Worm (Caenorhabditis elegans) whole organism, young adult: ENCODE data around the gene scc-1.

Experiments
- C06A6.2 ChIP-seq: fragments of 200-800 bp; sonication (Bioruptor generic); conservative IDR thresholded peaks from 2 replicates; pipeline ENCODE4 v1.3.6; 2022; ENCODE audit warnings: missing genetic modification characterization, missing compliant biosample characterization
- C17E4.6 ChIP-seq: fragments of 200-800 bp; sonication (Bioruptor generic); IDR thresholded peaks from 2 replicates; pipeline ENCODE4 v1.3.6; 2022; ENCODE audit warnings: missing genetic modification reagents, missing genetic modification characterization, missing compliant biosample characterization
- D2030.7 ChIP-seq: fragments of 200-800 bp; sonication (Bioruptor generic); IDR thresholded peaks from 2 replicates; pipeline ENCODE4 v1.3.6; 2022; ENCODE audit warnings: missing genetic modification reagents, missing genetic modification characterization, missing compliant biosample characterization
- F49E8.2 ChIP-seq: sonication (generic microtip); optimal IDR thresholded peaks from 3 replicates; lab custom pipeline; 2017; ENCODE audit warnings: missing genetic modification characterization, mild to moderate bottlenecking, missing compliant biosample characterization, antibody characterized with exemption, moderate library complexity; ENCODE audit not compliant: insufficient read depth
- F55B11.4 ChIP-seq: sonication (generic microtip); optimal IDR thresholded peaks from 2 replicates; lab custom pipeline; 2016; ENCODE audit warnings: missing compliant biosample characterization, missing genetic modification characterization, borderline replicate concordance; ENCODE audit not compliant: insufficient read depth
- K11D2.4 ChIP-seq: fragments of 200-800 bp; sonication (Bioruptor generic); IDR thresholded peaks from 2 replicates; pipeline ENCODE4 v1.3.6; 2022; ENCODE audit warnings: missing genetic modification reagents, missing genetic modification characterization, missing compliant biosample characterization
- T07F8.4 ChIP-seq: sonication (generic microtip); optimal IDR thresholded peaks from 2 replicates; lab custom pipeline; 2016; ENCODE audit warnings: mild to moderate bottlenecking, missing genetic modification characterization, moderate library complexity, missing compliant biosample characterization
- Y53G8AR.9 ChIP-seq: fragments of 200-800 bp; sonication (Bioruptor generic); conservative IDR thresholded peaks from 2 replicates; pipeline ENCODE4 v1.3.6; 2022; ENCODE audit warnings: missing genetic modification reagents, missing genetic modification characterization, missing compliant biosample characterization
- Y56A3A.18 ChIP-seq: fragments of 200-800 bp; sonication (Bioruptor generic); IDR thresholded peaks from 2 replicates; pipeline ENCODE4 v1.3.6; 2022; ENCODE audit warnings: missing genetic modification reagents, missing genetic modification characterization, missing compliant biosample characterization
- aptf-2 ChIP-seq: fragments of 200-800 bp; sonication (Bioruptor generic); conservative IDR thresholded peaks from 2 replicates; pipeline ENCODE4 v1.3.6; 2022; ENCODE audit warnings: missing genetic modification reagents, missing genetic modification characterization, missing compliant biosample characterization
- aptf-3 ChIP-seq: fragments of 200-800 bp; sonication (Bioruptor generic); IDR thresholded peaks from 2 replicates; pipeline ENCODE4 v1.3.6; 2022; ENCODE audit warnings: missing genetic modification characterization, missing compliant biosample characterization
- attf-6 ChIP-seq: fragments of 200-800 bp; sonication (Bioruptor generic); IDR thresholded peaks from 2 replicates; pipeline ENCODE4 v1.3.6; 2022; ENCODE audit warnings: missing genetic modification reagents, missing genetic modification characterization, missing compliant biosample characterization
- ceh-100 ChIP-seq: fragments of 200-800 bp; sonication (Bioruptor generic); IDR thresholded peaks from 2 replicates; pipeline ENCODE4 v1.3.6; 2022; ENCODE audit warnings: missing genetic modification reagents, missing genetic modification characterization, missing compliant biosample characterization
- ceh-40 ChIP-seq: fragments of 200-800 bp; sonication (Bioruptor generic); IDR thresholded peaks from 2 replicates; pipeline ENCODE4 v1.3.6; 2022; ENCODE audit warnings: missing genetic modification characterization, missing compliant biosample characterization
- ceh-58 ChIP-seq: fragments of 200-800 bp; sonication (Bioruptor generic); IDR thresholded peaks from 2 replicates; pipeline ENCODE4 v1.3.6; 2022; ENCODE audit warnings: missing genetic modification characterization, missing compliant biosample characterization
- die-1 ChIP-seq: sonication (generic microtip); optimal IDR thresholded peaks from 2 replicates; lab custom pipeline; 2016; ENCODE audit warnings: missing genotype, mild to moderate bottlenecking, missing genetic modification characterization, missing compliant biosample characterization
- dox-1 ChIP-seq: fragments of 200-800 bp; sonication (Bioruptor generic); IDR thresholded peaks from 2 replicates; pipeline ENCODE4 v1.3.6; 2022; ENCODE audit warnings: missing genetic modification reagents, missing genetic modification characterization, missing compliant biosample characterization
- dpff-1 ChIP-seq: sonication (generic microtip); optimal IDR thresholded peaks from 2 replicates; lab custom pipeline; 2017; ENCODE audit warnings: mild to moderate bottlenecking, missing genetic modification characterization, missing compliant biosample characterization
- dpl-1 ChIP-seq: fragments of 150-350 bp; optimal IDR thresholded peaks from 2 replicates; lab custom pipeline; 2014; ENCODE audit warnings: missing biosample characterization, missing genetic modification reagents, missing genetic modification characterization
- efl-1 ChIP-seq: fragments of 150-350 bp; optimal IDR thresholded peaks from 2 replicates; lab custom pipeline; 2014; ENCODE audit warnings: missing biosample characterization, missing genetic modification reagents, missing genetic modification characterization
- ekl-4 ChIP-seq: fragments of 200-800 bp; sonication (Bioruptor generic); IDR thresholded peaks from 2 replicates; pipeline ENCODE4 v1.3.6; 2022; ENCODE audit warnings: missing genetic modification reagents, missing genetic modification characterization, missing compliant biosample characterization
- him-1 ChIP-seq: sonication (generic microtip); optimal IDR thresholded peaks from 2 replicates; lab custom pipeline; 2016; ENCODE audit warnings: missing genotype, missing genetic modification reagents, missing genetic modification characterization, missing compliant biosample characterization
- hrde-1 ChIP-seq: sonication (generic microtip); optimal IDR thresholded peaks from 2 replicates; lab custom pipeline; 2016; ENCODE audit warnings: missing genetic modification characterization, mild to moderate bottlenecking, missing compliant biosample characterization, moderate library complexity, missing genotype, missing genetic modification reagents, borderline replicate concordance
- hsf-1 ChIP-seq: fragments of 200-800 bp; sonication (Bioruptor generic); IDR thresholded peaks from 2 replicates; pipeline ENCODE4 v1.3.6; 2022; ENCODE audit warnings: missing genetic modification reagents, missing genetic modification characterization, missing compliant biosample characterization
- let-526 ChIP-seq: fragments of 200-800 bp; sonication (Bioruptor generic); IDR thresholded peaks from 2 replicates; pipeline ENCODE4 v1.3.6; 2022; ENCODE audit warnings: missing genetic modification reagents, missing genetic modification characterization, missing compliant biosample characterization
- let-607 ChIP-seq, 2 experiments: fragments of 200-800 bp in 1 of 2; sonication (Bioruptor generic) in 1 of 2; sonication (generic microtip) in 1 of 2; optimal IDR thresholded peaks; 2 replicates each; lab custom pipeline; 2016 to 2018; ENCODE audit warnings: mild to moderate bottlenecking in 2 of 2, missing compliant biosample characterization in 2 of 2, missing genetic modification characterization in 2 of 2, moderate library complexity in 2 of 2, missing genotype in 1 of 2
- lin-40 ChIP-seq: sonication (generic microtip); optimal IDR thresholded peaks from 2 replicates; lab custom pipeline; 2016; ENCODE audit warnings: missing genetic modification characterization, mild to moderate bottlenecking, missing compliant biosample characterization, missing genotype, missing genetic modification reagents
- lsl-1 ChIP-seq: fragments of 200-800 bp; sonication (Bioruptor generic); optimal IDR thresholded peaks from 2 replicates; lab custom pipeline; 2018; ENCODE audit warnings: mild to moderate bottlenecking, missing genetic modification characterization, moderate library complexity, missing compliant biosample characterization
- madf-6 ChIP-seq: fragments of 200-800 bp; sonication (Bioruptor generic); IDR thresholded peaks from 2 replicates; pipeline ENCODE4 v1.3.6; 2022; ENCODE audit warnings: missing genetic modification reagents, missing genetic modification characterization, missing compliant biosample characterization
- mcd-1 ChIP-seq: fragments of 200-800 bp; sonication (Bioruptor generic); IDR thresholded peaks from 2 replicates; pipeline ENCODE4 v1.3.6; 2022; ENCODE audit warnings: missing genetic modification reagents, missing genetic modification characterization, missing compliant biosample characterization
- nhr-179 ChIP-seq: sonication (generic microtip); optimal IDR thresholded peaks from 2 replicates; lab custom pipeline; 2016; ENCODE audit warnings: mild to moderate bottlenecking, missing genetic modification characterization, missing compliant biosample characterization
- nhr-80 ChIP-seq: sonication (generic microtip); optimal IDR thresholded peaks from 2 replicates; lab custom pipeline; 2016; ENCODE audit warnings: missing genetic modification characterization, missing compliant biosample characterization
- pbrm-1 ChIP-seq: fragments of 200-800 bp; sonication (Bioruptor generic); IDR thresholded peaks from 2 replicates; pipeline ENCODE4 v1.3.6; 2022; ENCODE audit warnings: missing genetic modification reagents, missing genetic modification characterization, missing compliant biosample characterization
- pha-4 ChIP-seq: fragments of 150-350 bp; sonication (generic microtip); optimal IDR thresholded peaks from 2 replicates; lab custom pipeline; 2014; ENCODE audit warnings: missing biosample characterization, missing genetic modification reagents, missing genetic modification characterization
- rec-8 ChIP-seq, 2 experiments: sonication (generic microtip); optimal IDR thresholded peaks; 2 replicates each; lab custom pipeline; 2016; ENCODE audit warnings: mild to moderate bottlenecking in 2 of 2, missing genetic modification characterization in 2 of 2, missing genetic modification reagents in 2 of 2, missing genotype in 2 of 2, missing biosample characterization in 1 of 2, missing compliant biosample characterization in 1 of 2, moderate library complexity in 1 of 2
- sea-2 ChIP-seq: fragments of 200-800 bp; sonication (Bioruptor generic); IDR thresholded peaks from 2 replicates; pipeline ENCODE4 v1.3.6; 2022; ENCODE audit warnings: missing genetic modification characterization, missing compliant biosample characterization
- snpc-3.4 ChIP-seq: sonication (generic microtip); optimal IDR thresholded peaks from 2 replicates; lab custom pipeline; 2017; ENCODE audit warnings: missing genetic modification characterization, mild to moderate bottlenecking, missing compliant biosample characterization, antibody characterized with exemption, moderate library complexity, missing genotype, missing genetic modification reagents
- tlf-1 ChIP-seq: fragments of 200-800 bp; sonication (Bioruptor generic); optimal IDR thresholded peaks from 2 replicates; lab custom pipeline; 2018; ENCODE audit warnings: mild to moderate bottlenecking, missing genetic modification characterization, missing compliant biosample characterization
- unc-130 ChIP-seq: sonication (generic microtip); optimal IDR thresholded peaks from 2 replicates; lab custom pipeline; 2016; ENCODE audit warnings: missing genetic modification reagents, missing genetic modification characterization, missing compliant biosample characterization
- zfh-2 ChIP-seq: fragments of 200-800 bp; sonication (Bioruptor generic); conservative IDR thresholded peaks from 2 replicates; pipeline ENCODE4 v1.3.6; 2022; ENCODE audit warnings: missing genetic modification reagents, missing genetic modification characterization, missing compliant biosample characterization
- ztf-18 ChIP-seq: sonication (generic microtip); optimal IDR thresholded peaks from 2 replicates; lab custom pipeline; 2016; ENCODE audit warnings: missing genotype, mild to moderate bottlenecking, missing genetic modification characterization, missing compliant biosample characterization
- ztf-25 ChIP-seq: fragments of 200-800 bp; sonication (Bioruptor generic); IDR thresholded peaks from 2 replicates; pipeline ENCODE4 v1.3.6; 2022; ENCODE audit warnings: missing genetic modification reagents, missing genetic modification characterization, missing compliant biosample characterization
- ztf-26 ChIP-seq: sonication (generic microtip); optimal IDR thresholded peaks from 2 replicates; lab custom pipeline; 2017; ENCODE audit warnings: missing genetic modification characterization, missing compliant biosample characterization
- ztf-3 ChIP-seq: fragments of 200-800 bp; sonication (Bioruptor generic); optimal IDR thresholded peaks from 2 replicates; lab custom pipeline; 2018; ENCODE audit warnings: mild to moderate bottlenecking, missing genetic modification characterization, missing compliant biosample characterization
- ztf-6 ChIP-seq: fragments of 200-800 bp; sonication (Bioruptor generic); IDR thresholded peaks from 2 replicates; pipeline ENCODE4 v1.3.6; 2022; ENCODE audit warnings: missing genetic modification reagents, missing genetic modification characterization, missing compliant biosample characterization

scc-1 gene

ce11 chrII:4701482-4702119 is 3.1 kb downstream of the scc-1 start, which contains the start of gene unc-85 (continued):
- TF ChIP-seq let-526 (GFP tag; lab: Robert Waterston, UW) (peak; percentile 82), let-607 (tag; optimal IDR thresholded peaks at IDR 0.05; lab: Kevin White, UChicago) (peak in 1 of 2 experiments; percentile 74), aptf-2 (GFP tag; lab: Robert Waterston, UW) (peak; percentile 77), D2030.7 (GFP tag; lab: Robert Waterston, UW) (peak; percentile 100), dpl-1 (peak; percentile 88), zfh-2 (peak; percentile 78), ceh-100 (GFP tag; lab: Robert Waterston, UW) (peak; percentile 97), mcd-1 (GFP tag; lab: Robert Waterston, UW) (peak; percentile 99), C17E4.6 (GFP tag; lab: Robert Waterston, UW) (peak; percentile 98), F49E8.2 (peak; percentile 87), ztf-26 (tag; lab: Kevin White, UChicago) (peak; percentile 60), lin-40 (tag; lab: Kevin White, UChicago) (peak; percentile 82), snpc-3.4 (peak; percentile 84), efl-1 (GFP tag; lab: Kevin White, UChicago) (peak; percentile 96), C06A6.2 (GFP tag; lab: Robert Waterston, UW) (peak; percentile 98), lsl-1 (GFP tag; lab: Kevin White, UChicago) (peak; percentile 79), ztf-18 (tag; lab: Kevin White, UChicago) (peak; percentile 66), Y56A3A.18 (GFP tag; lab: Robert Waterston, UW) (peak; percentile 75), dox-1 (GFP tag; lab: Robert Waterston, UW) (peak; percentile 99), aptf-3 (GFP tag; lab: Robert Waterston, UW) (0 out of 2 replicates have a peak, but pooled peaks have one; percentile 53), hsf-1 (peak; percentile 95), nhr-80 (tag; lab: Kevin White, UChicago) (peak; percentile 57), K11D2.4 (GFP tag; lab: Robert Waterston, UW) (peak; percentile 88), pbrm-1 (GFP tag; lab: Robert Waterston, UW) (peak; percentile 93), madf-6 (GFP tag; lab: Robert Waterston, UW) (peak; percentile 99), Y53G8AR.9 (GFP tag; lab: Robert Waterston, UW) (peak; percentile 94), hrde-1 (tag; lab: Kevin White, UChicago) (peak; percentile 11), tlf-1 (GFP tag; lab: Kevin White, UChicago) (peak; percentile 81)

ce11 chrII:4703011-4703410 is 4.5 kb downstream of the scc-1 start:
- TF ChIP-seq lin-40 (tag; lab: Kevin White, UChicago) (no peak), ztf-6 (no peak), unc-130 (GFP tag; lab: Kevin White, UChicago) (peak; percentile 66), nhr-179 (tag; lab: Kevin White, UChicago) (no peak), die-1 (peak; percentile 10), efl-1 (GFP tag; lab: Kevin White, UChicago) (peak; percentile 39), F49E8.2 (peak; percentile 62), mcd-1 (GFP tag; lab: Robert Waterston, UW) (no peak), aptf-3 (GFP tag; lab: Robert Waterston, UW) (no peak), ztf-25 (GFP tag; lab: Robert Waterston, UW) (no peak), K11D2.4 (GFP tag; lab: Robert Waterston, UW) (no peak), let-607 (tag; optimal IDR thresholded peaks at IDR 0.05; lab: Kevin White, UChicago) (no peak), ztf-3 (GFP tag; lab: Kevin White, UChicago) (no peak), rec-8 (tag; optimal IDR thresholded peaks at IDR 0.05; lab: Kevin White, UChicago) (no peak), Y56A3A.18 (GFP tag; lab: Robert Waterston, UW) (no peak), ekl-4 (GFP tag; lab: Robert Waterston, UW) (peak; percentile 74), pha-4 (tag; lab: Kevin White, UChicago) (no peak), T07F8.4 (no peak), sea-2 (no peak), F55B11.4 (tag; lab: Kevin White, UChicago) (no peak), D2030.7 (GFP tag; lab: Robert Waterston, UW) (peak; percentile 57), hrde-1 (tag; lab: Kevin White, UChicago) (peak; percentile 92), ceh-58 (GFP tag; lab: Robert Waterston, UW) (no peak), him-1 (tag; lab: Kevin White, UChicago) (peak; percentile 16), dpff-1 (no peak), attf-6 (GFP tag; lab: Robert Waterston, UW) (peak; percentile 76), ceh-40 (GFP tag; lab: Robert Waterston, UW) (no peak)
